Worm (Caenorhabditis elegans) whole organism, late embryonic: ENCODE measurements around the gene srbc-60.

Experiments
- ahr-1 ChIP-seq: sonication (generic microtip); optimal IDR thresholded peaks from 2 replicates; lab custom pipeline; 2016; ENCODE audit warnings: missing genetic modification characterization, missing compliant biosample characterization
- ama-1 ChIP-seq: fragments of 150-350 bp; optimal IDR thresholded peaks from 2 replicates; lab custom pipeline; 2014
- ceh-31 ChIP-seq: sonication (generic microtip); optimal IDR thresholded peaks from 2 replicates; lab custom pipeline; 2016; ENCODE audit warnings: missing genetic modification characterization, missing compliant biosample characterization
- lin-11 ChIP-seq: fragments of 200-800 bp; sonication (Bioruptor generic); optimal IDR thresholded peaks from 2 replicates; lab custom pipeline; 2018; ENCODE audit warnings: mild to moderate bottlenecking, missing genetic modification characterization, missing compliant biosample characterization
- pat-9 ChIP-seq: fragments of 200-800 bp; sonication (Bioruptor generic); optimal IDR thresholded peaks from 2 replicates; lab custom pipeline; 2018; ENCODE audit warnings: mild to moderate bottlenecking, missing genetic modification characterization, moderate library complexity, missing compliant biosample characterization
- pha-4 ChIP-seq: fragments of 150-350 bp; optimal IDR thresholded peaks from 2 replicates; lab custom pipeline; 2018; ENCODE audit warnings: missing biosample characterization, missing genetic modification reagents, missing genetic modification characterization
- ref-2 ChIP-seq: sonication (generic microtip); optimal IDR thresholded peaks from 2 replicates; lab custom pipeline; 2016; ENCODE audit warnings: missing genetic modification characterization, missing compliant biosample characterization
- rnt-1 ChIP-seq: sonication (generic microtip); optimal IDR thresholded peaks from 2 replicates; lab custom pipeline; 2016; ENCODE audit warnings: missing genetic modification characterization, missing compliant biosample characterization
- tbx-2 ChIP-seq: sonication (generic microtip); optimal IDR thresholded peaks from 2 replicates; lab custom pipeline; 2016; ENCODE audit warnings: missing genetic modification characterization, missing compliant biosample characterization
- ttx-3 ChIP-seq: sonication (generic microtip); optimal IDR thresholded peaks from 2 replicates; lab custom pipeline; 2016; ENCODE audit warnings: missing genetic modification reagents, missing genetic modification characterization, missing compliant biosample characterization
- unc-55 ChIP-seq: sonication (generic microtip); optimal IDR thresholded peaks from 2 replicates; lab custom pipeline; 2017; ENCODE audit warnings: missing biosample characterization, missing genetic modification reagents, missing genetic modification characterization

DNA sequence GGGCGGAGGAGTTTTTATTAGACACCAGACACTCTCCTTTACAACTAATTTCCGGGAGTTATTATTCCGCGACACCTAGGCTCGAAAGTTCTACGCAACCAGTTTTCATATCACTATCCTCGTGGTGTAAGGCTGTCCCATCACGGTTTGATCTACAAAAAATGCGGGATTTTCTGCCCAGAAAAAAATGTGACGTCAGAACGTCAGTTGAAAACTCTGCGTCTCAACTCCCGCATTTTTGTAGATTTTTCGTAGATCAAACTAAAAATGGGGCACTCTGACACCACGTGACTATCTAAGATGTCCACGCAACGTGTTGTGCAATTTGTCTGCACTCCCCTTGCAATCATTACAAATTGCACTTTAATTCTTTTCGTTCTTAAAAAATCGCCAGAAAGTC is 15.4 kb upstream of the srbc-60 start, which contains the start of gene str-238:
- no peak for TF ChIP-seq pat-9 (tag; lab: Kevin White, UChicago)
- no peak for TF ChIP-seq ama-1 (lab: Kevin White, UChicago)
- TF ChIP-seq rnt-1 (tag; lab: Kevin White, UChicago): no peak
- TF ChIP-seq pha-4: no peak
- no peak for TF ChIP-seq ref-2
- no peak for TF ChIP-seq unc-55 (GFP tag; lab: Kevin White, UChicago)
- no peak for TF ChIP-seq tbx-2 (tag; lab: Kevin White, UChicago)
- TF ChIP-seq ahr-1: no peak
- TF ChIP-seq ceh-31 (tag; lab: Kevin White, UChicago): no peak
- TF ChIP-seq ttx-3 (tag; lab: Kevin White, UChicago): no peak
- no peak for TF ChIP-seq lin-11 (tag; lab: Kevin White, UChicago)
